Fruit fly (Drosophila melanogaster) whole organism, embryonic: ENCODE data around the gene CG12177.

Experiments used
- Ada2b ChIP-seq: fragments of 200-800 bp; sonication (Bioruptor generic); IDR thresholded peaks from 2 replicates; pipeline ENCODE4 v1.3.6; 2022; ENCODE audit warnings: missing biosample characterization, missing genetic modification characterization
- Atf6 ChIP-seq: fragments of 200-800 bp; sonication (Bioruptor generic); IDR thresholded peaks from 2 replicates; pipeline ENCODE4 v1.3.6; 2022; ENCODE audit warnings: missing biosample characterization, missing genetic modification characterization
- CG10654 ChIP-seq: fragments of 200-800 bp; sonication (Bioruptor generic); optimal IDR thresholded peaks from 2 replicates; lab custom pipeline; 2016; ENCODE audit warnings: missing biosample characterization, missing genetic modification characterization
- CG12236 ChIP-seq: fragments of 200-800 bp; sonication (Bioruptor generic); optimal IDR thresholded peaks from 2 replicates; lab custom pipeline; 2016; ENCODE audit warnings: missing biosample characterization, missing genetic modification characterization
- CG13424 ChIP-seq: fragments of 200-800 bp; sonication (Bioruptor generic); optimal IDR thresholded peaks from 2 replicates; lab custom pipeline; 2019; ENCODE audit warnings: missing biosample characterization, mild to moderate bottlenecking, missing genetic modification characterization, moderate library complexity
- CG13775 ChIP-seq: fragments of 200-800 bp; sonication (Bioruptor generic); optimal IDR thresholded peaks from 3 replicates; lab custom pipeline; 2017; ENCODE audit warnings: missing biosample characterization, mild to moderate bottlenecking, missing genetic modification characterization
- CG14667 ChIP-seq: fragments of 200-800 bp; sonication (Bioruptor generic); IDR thresholded peaks from 2 replicates; pipeline ENCODE4 v1.3.6; 2022; ENCODE audit warnings: missing biosample characterization, missing genetic modification characterization
- CG15011 ChIP-seq: fragments of 200-800 bp; sonication (Bioruptor generic); optimal IDR thresholded peaks from 3 replicates; lab custom pipeline; 2018; ENCODE audit warnings: missing biosample characterization, mild to moderate bottlenecking, missing genetic modification characterization
- CG17829 ChIP-seq: fragments of 200-800 bp; optimal IDR thresholded peaks from 2 replicates; lab custom pipeline; 2019; ENCODE audit warnings: missing biosample characterization, mild to moderate bottlenecking, missing genetic modification characterization, moderate library complexity
- CG1792 ChIP-seq: fragments of 200-800 bp; sonication (Bioruptor generic); optimal IDR thresholded peaks from 2 replicates; lab custom pipeline; 2016; ENCODE audit warnings: missing biosample characterization, missing genetic modification characterization
- CG1832 ChIP-seq: fragments of 200-800 bp; sonication (Bioruptor generic); optimal IDR thresholded peaks from 2 replicates; lab custom pipeline; 2017; ENCODE audit warnings: missing biosample characterization, mild to moderate bottlenecking, missing genetic modification characterization, inconsistent platforms
- CG32772 ChIP-seq: fragments of 200-800 bp; sonication (Bioruptor generic); IDR thresholded peaks from 2 replicates; pipeline ENCODE4 v1.3.6; 2022; ENCODE audit warnings: missing biosample characterization, missing genetic modification characterization
- CG33557 ChIP-seq: fragments of 200-800 bp; sonication (Bioruptor generic); optimal IDR thresholded peaks from 2 replicates; lab custom pipeline; 2019; ENCODE audit warnings: missing biosample characterization, mild to moderate bottlenecking, missing genetic modification characterization, moderate library complexity
- CG34422 ChIP-seq: fragments of 200-800 bp; sonication (Bioruptor generic); IDR thresholded peaks from 3 replicates; pipeline ENCODE4 v1.3.6; 2022; ENCODE audit warnings: missing biosample characterization, missing genetic modification characterization
- CG43689 ChIP-seq: fragments of 200-800 bp; sonication (Bioruptor generic); IDR thresholded peaks from 2 replicates; pipeline ENCODE4 v1.3.6; 2022; ENCODE audit warnings: missing biosample characterization, missing genetic modification characterization
- CG4730 ChIP-seq: fragments of 200-800 bp; sonication (Bioruptor generic); IDR thresholded peaks from 2 replicates; pipeline ENCODE4 v1.3.6; 2022; ENCODE audit warnings: missing biosample characterization, missing genetic modification characterization
- CG6254 ChIP-seq: fragments of 200-800 bp; sonication (Bioruptor generic); optimal IDR thresholded peaks from 3 replicates; lab custom pipeline; 2017; ENCODE audit warnings: mild to moderate bottlenecking, missing biosample characterization, missing genetic modification reagents, missing genetic modification characterization
- CG7556 ChIP-seq: fragments of 200-800 bp; sonication (Bioruptor generic); optimal IDR thresholded peaks from 2 replicates; lab custom pipeline; 2017; ENCODE audit warnings: missing biosample characterization, mild to moderate bottlenecking, missing genetic modification characterization
- CG7786 ChIP-seq: fragments of 200-800 bp; sonication (Bioruptor generic); optimal IDR thresholded peaks from 2 replicates; lab custom pipeline; 2016; ENCODE audit warnings: missing biosample characterization, missing genetic modification characterization
- CG7963 ChIP-seq: fragments of 200-800 bp; sonication (Bioruptor generic); IDR thresholded peaks from 3 replicates; pipeline ENCODE4 v1.3.6; 2022; ENCODE audit warnings: missing biosample characterization, missing genetic modification characterization; ENCODE audit not compliant: partially characterized antibody
- CG8290 ChIP-seq, 3 experiments: fragments of 200-800 bp; sonication (Bioruptor generic); optimal IDR thresholded peaks; 2 replicates each; lab custom pipeline; 2016 to 2019; ENCODE audit warnings: missing biosample characterization in 3 of 3, missing genetic modification characterization in 3 of 3, mild to moderate bottlenecking in 2 of 3, moderate library complexity in 1 of 3
- CG8359 ChIP-seq: fragments of 200-800 bp; sonication (Bioruptor generic); optimal IDR thresholded peaks from 2 replicates; lab custom pipeline; 2017; ENCODE audit warnings: missing biosample characterization, mild to moderate bottlenecking, missing genetic modification characterization, borderline replicate concordance
- CG8478 ChIP-seq: fragments of >200 bp; optimal IDR thresholded peaks from 2 replicates; lab custom pipeline; 2018
- Chrac-16 ChIP-seq: fragments of 200-800 bp; sonication (Bioruptor generic); optimal IDR thresholded peaks from 3 replicates; lab custom pipeline; 2016; ENCODE audit warnings: missing biosample characterization, missing genetic modification characterization
- CkIIα-i1 ChIP-seq: fragments of 200-800 bp; sonication (Bioruptor generic); IDR thresholded peaks from 2 replicates; pipeline ENCODE4 v1.3.6; 2022; ENCODE audit warnings: missing biosample characterization, missing genetic modification characterization
- CoRest ChIP-seq: fragments of 200-800 bp; sonication (Bioruptor generic); optimal IDR thresholded peaks from 3 replicates; lab custom pipeline; 2018; ENCODE audit warnings: missing biosample characterization, mild to moderate bottlenecking, missing genetic modification characterization, moderate library complexity
- HLH54F ChIP-seq: fragments of 200-800 bp; sonication (Bioruptor generic); optimal IDR thresholded peaks from 3 replicates; lab custom pipeline; 2016; ENCODE audit warnings: missing biosample characterization, missing genetic modification characterization
- Lhr ChIP-seq: fragments of 200-800 bp; sonication (Bioruptor generic); optimal IDR thresholded peaks from 3 replicates; lab custom pipeline; 2017; ENCODE audit warnings: mild to moderate bottlenecking, missing biosample characterization, missing genetic modification reagents, missing genetic modification characterization
- Lim3 ChIP-seq: fragments of 200-800 bp; sonication (Bioruptor generic); IDR thresholded peaks from 2 replicates; pipeline ENCODE4 v1.3.6; 2022; ENCODE audit warnings: missing biosample characterization, missing genetic modification characterization
- MBD-R2 ChIP-seq: fragments of 200-800 bp; sonication (Bioruptor generic); IDR thresholded peaks from 2 replicates; pipeline ENCODE4 v1.3.6; 2022; ENCODE audit warnings: missing biosample characterization, missing genetic modification characterization
- Max ChIP-seq: fragments of 200-800 bp; sonication (Bioruptor generic); optimal IDR thresholded peaks from 2 replicates; lab custom pipeline; 2016; ENCODE audit warnings: missing biosample characterization, mild to moderate bottlenecking, missing genetic modification characterization
- NFAT ChIP-seq: fragments of 200-800 bp; sonication (Bioruptor generic); IDR thresholded peaks from 2 replicates; pipeline ENCODE4 v1.3.6; 2022; ENCODE audit warnings: missing biosample characterization, missing genetic modification characterization
- PHDP ChIP-seq: fragments of 200-800 bp; sonication (Bioruptor generic); optimal IDR thresholded peaks from 3 replicates; lab custom pipeline; 2018; ENCODE audit warnings: missing biosample characterization, mild to moderate bottlenecking, missing genetic modification characterization, moderate library complexity
- Tbp ChIP-seq: fragments of >200 bp; optimal IDR thresholded peaks from 2 replicates; lab custom pipeline; 2018; ENCODE audit warnings: missing biosample characterization, missing genetic modification characterization
- Trl ChIP-seq, 3 experiments: fragments of >200 bp in 2 of 3; fragments of 200-800 bp in 1 of 3; sonication (Bioruptor generic) in 1 of 3; optimal IDR thresholded peaks; 2 replicates in 1 of 3; 3 replicates in 2 of 3; lab custom pipeline; 2016 to 2017; ENCODE audit warnings: missing biosample characterization in 1 of 3, missing genetic modification characterization in 1 of 3
- br ChIP-seq: fragments of >200 bp; optimal IDR thresholded peaks from 2 replicates; lab custom pipeline; 2017
- da ChIP-seq: fragments of 200-800 bp; sonication (Bioruptor generic); optimal IDR thresholded peaks from 2 replicates; lab custom pipeline; 2016; ENCODE audit warnings: missing biosample characterization, missing genetic modification characterization
- dan ChIP-seq: fragments of 200-800 bp; sonication (Bioruptor generic); IDR thresholded peaks from 2 replicates; pipeline ENCODE4 v1.3.6; 2022; ENCODE audit warnings: missing biosample characterization, missing genetic modification characterization
- hkb ChIP-seq, 2 experiments: fragments of 200-800 bp in 1 of 2; fragments of >200 bp in 1 of 2; sonication (Bioruptor generic) in 1 of 2; IDR thresholded peaks in 1 of 2; optimal IDR thresholded peaks in 1 of 2; 2 replicates each; pipeline versions ENCODE4 v1.3.6 to Lab custom; 2017 to 2022; ENCODE audit warnings: missing biosample characterization in 1 of 2, missing genetic modification characterization in 1 of 2
- ken ChIP-seq: fragments of 200-800 bp; sonication (Bioruptor generic); IDR thresholded peaks from 3 replicates; pipeline ENCODE4 v1.3.6; 2022; ENCODE audit warnings: missing biosample characterization, missing genetic modification characterization
- lola ChIP-seq, 3 experiments: fragments of >200 bp in 2 of 3; fragments of 200-800 bp in 1 of 3; sonication (Bioruptor generic) in 1 of 3; optimal IDR thresholded peaks; 2 replicates each; lab custom pipeline; 2017 to 2019; ENCODE audit warnings: missing biosample characterization in 3 of 3, missing genetic modification characterization in 3 of 3, mild to moderate bottlenecking in 1 of 3, moderate library complexity in 1 of 3
- mam ChIP-seq: fragments of 200-800 bp; sonication (Bioruptor generic); optimal IDR thresholded peaks from 3 replicates; lab custom pipeline; 2016; ENCODE audit warnings: missing biosample characterization, missing genetic modification characterization
- peb ChIP-seq: fragments of 200-800 bp; sonication (Bioruptor generic); IDR thresholded peaks from 2 replicates; pipeline ENCODE4 v1.3.6; 2022; ENCODE audit warnings: missing biosample characterization, missing genetic modification characterization
- psq ChIP-seq: fragments of 200-800 bp; sonication (Bioruptor generic); optimal IDR thresholded peaks from 2 replicates; lab custom pipeline; 2017; ENCODE audit warnings: missing biosample characterization, missing genetic modification characterization
- pzg ChIP-seq: fragments of 200-800 bp; sonication (Bioruptor generic); optimal IDR thresholded peaks from 3 replicates; lab custom pipeline; 2018; ENCODE audit warnings: missing biosample characterization, mild to moderate bottlenecking, missing genetic modification characterization, moderate library complexity
- ranshi ChIP-seq: fragments of 200-800 bp; sonication (Bioruptor generic); IDR thresholded peaks from 2 replicates; pipeline ENCODE4 v1.3.6; 2022; ENCODE audit warnings: missing biosample characterization, missing genetic modification characterization
- repo ChIP-seq: fragments of 200-800 bp; sonication (Bioruptor generic); optimal IDR thresholded peaks from 2 replicates; lab custom pipeline; 2016; ENCODE audit warnings: missing biosample characterization, missing genetic modification characterization
- ro ChIP-seq: fragments of 200-800 bp; sonication (Bioruptor generic); IDR thresholded peaks from 2 replicates; pipeline ENCODE4 v1.3.6; 2022; ENCODE audit warnings: missing biosample characterization, missing genetic modification characterization
- wek ChIP-seq: fragments of 200-800 bp; sonication (Bioruptor generic); optimal IDR thresholded peaks from 3 replicates; lab custom pipeline; 2018; ENCODE audit warnings: missing biosample characterization, mild to moderate bottlenecking, missing genetic modification characterization, moderate library complexity
- wor ChIP-seq: fragments of 200-800 bp; sonication (Bioruptor generic); IDR thresholded peaks from 2 replicates; pipeline ENCODE4 v1.3.6; 2022; ENCODE audit warnings: missing biosample characterization, missing genetic modification characterization
- z ChIP-seq: fragments of 200-800 bp; sonication (Bioruptor generic); IDR thresholded peaks from 3 replicates; pipeline ENCODE4 v1.3.6; 2022; ENCODE audit warnings: missing biosample characterization, missing genetic modification characterization
- zfh2 ChIP-seq: fragments of 200-800 bp; sonication (Bioruptor generic); optimal IDR thresholded peaks from 2 replicates; lab custom pipeline; 2016; ENCODE audit warnings: missing biosample characterization, missing genetic modification characterization

CG12177 gene

dm6 chrX:13679565-13679964 lies 735 bp downstream of the CG12177 start (continued):
- TF ChIP-seq CG14667 (GFP tag; lab: Robert Waterston, UW) (no peak), Trl (optimal IDR thresholded peaks at IDR 0.05; lab: Kevin White, UChicago) (no peak), Trl (GFP tag; optimal IDR thresholded peaks at IDR 0.05; lab: Kevin White, UChicago) (no peak), wek (GFP tag; lab: Kevin White, UChicago) (no peak), Lim3 (GFP tag; lab: Robert Waterston, UW) (no peak), CG7963 (GFP tag; lab: Robert Waterston, UW) (no peak), hkb (optimal IDR thresholded peaks at IDR 0.05; lab: Kevin White, UChicago) (no peak), hkb (GFP tag; IDR thresholded peaks at IDR 0.05; lab: Robert Waterston, UW) (0 out of 2 replicates have a peak, but pooled peaks have one; percentile 9), wor (GFP tag; lab: Robert Waterston, UW) (no peak), Ada2b (GFP tag; lab: Robert Waterston, UW) (peak; percentile 26; the same call in 1 of the 2 replicates), ranshi (GFP tag; lab: Robert Waterston, UW) (no peak), CG13775 (no peak), Lhr (GFP tag; lab: Kevin White, UChicago) (no peak), CkIIα-i1 (GFP tag; lab: Robert Waterston, UW) (no peak), CG1792 (GFP tag; lab: Kevin White, UChicago) (no peak), Tbp (GFP tag; lab: Kevin White, UChicago) (no peak), CG4730 (GFP tag; lab: Robert Waterston, UW) (no peak), CG7786 (GFP tag; lab: Kevin White, UChicago) (no peak), HLH54F (no peak), CG6254 (GFP tag; lab: Kevin White, UChicago) (no peak), CG17829 (tag; lab: Kevin White, UChicago) (peak; percentile 28), CG15011 (no peak), Atf6 (GFP tag; lab: Robert Waterston, UW) (no peak), CG32772 (GFP tag; lab: Robert Waterston, UW) (no peak), CG33557 (peak; percentile 16), CG8359 (GFP tag; lab: Kevin White, UChicago) (no peak), PHDP (peak; percentile 62), CG7556 (peak; percentile 35), ro (GFP tag; lab: Robert Waterston, UW) (no peak), ken (GFP tag; lab: Robert Waterston, UW) (no peak), lola (GFP tag; optimal IDR thresholded peaks at IDR 0.05; lab: Kevin White, UChicago) (peak in 1 of 3 experiments; percentile 44), CG8478 (lab: Kevin White, UChicago) (no peak), CG10654 (GFP tag; lab: Kevin White, UChicago) (no peak), peb (GFP tag; lab: Robert Waterston, UW) (no peak), CG13424 (tag; lab: Kevin White, UChicago) (peak; percentile 36), CG43689 (GFP tag; lab: Robert Waterston, UW) (no peak), MBD-R2 (GFP tag; lab: Robert Waterston, UW) (no peak), CG12236 (GFP tag; lab: Kevin White, UChicago) (no peak), zfh2 (GFP tag; lab: Kevin White, UChicago) (no peak), z (no peak), repo (GFP tag; lab: Kevin White, UChicago) (no peak), CG8290 (GFP tag; optimal IDR thresholded peaks at IDR 0.05; lab: Kevin White, UChicago) (no peak), CG8290 (tag; optimal IDR thresholded peaks at IDR 0.05; lab: Kevin White, UChicago) (no peak), dan (no peak), NFAT (no peak), Max (GFP tag; lab: Kevin White, UChicago) (no peak), mam (no peak), CG1832 (GFP tag; lab: Kevin White, UChicago) (no peak), CG34422 (GFP tag; lab: Robert Waterston, UW) (no peak), da (no peak), pzg (no peak), CoRest (tag; lab: Kevin White, UChicago) (peak; percentile 29), Chrac-16 (no peak), br (lab: Kevin White, UChicago) (no peak), psq (no peak)
